Worm (Caenorhabditis elegans) whole organism, L2 larva: ENCODE data around the gene cyp-34A5.

Experiments used
- R02D3.7 ChIP-seq: fragments of 150-350 bp; optimal IDR thresholded peaks from 2 replicates; lab custom pipeline; 2014; ENCODE audit warnings: missing biosample characterization, missing genetic modification characterization
- ZK546.5 ChIP-seq: sonication (generic microtip); optimal IDR thresholded peaks from 2 replicates; lab custom pipeline; 2017; ENCODE audit warnings: missing biosample characterization, missing genetic modification characterization
- elt-3 ChIP-seq: sonication (generic microtip); optimal IDR thresholded peaks from 2 replicates; lab custom pipeline; 2017; ENCODE audit warnings: missing biosample characterization, missing genetic modification characterization
- lin-13 ChIP-seq: fragments of 150-350 bp; optimal IDR thresholded peaks from 2 replicates; lab custom pipeline; 2014; ENCODE audit warnings: missing biosample characterization, missing genetic modification reagents, missing genetic modification characterization
- lin-39 ChIP-seq: fragments of 150-350 bp; optimal IDR thresholded peaks from 2 replicates; lab custom pipeline; 2014; ENCODE audit warnings: missing biosample characterization, missing genetic modification reagents, missing genetic modification characterization
- lsy-2 ChIP-seq, 2 experiments: fragments of 150-350 bp in 1 of 2; sonication (generic microtip) in 1 of 2; optimal IDR thresholded peaks; 2 replicates each; lab custom pipeline; 2014 to 2017; ENCODE audit warnings: missing biosample characterization in 2 of 2, missing genetic modification characterization in 2 of 2
- nhr-25 ChIP-seq: fragments of 150-350 bp; sonication (generic microtip); optimal IDR thresholded peaks from 3 replicates; lab custom pipeline; 2014; ENCODE audit warnings: missing biosample characterization, missing genetic modification characterization
- nhr-6 ChIP-seq: fragments of 150-350 bp; optimal IDR thresholded peaks from 2 replicates; lab custom pipeline; 2014; ENCODE audit warnings: missing biosample characterization, missing genetic modification characterization
- sma-3 ChIP-seq: sonication (generic microtip); optimal IDR thresholded peaks from 2 replicates; lab custom pipeline; 2016; ENCODE audit warnings: missing genetic modification reagents, missing genetic modification characterization, missing compliant biosample characterization
- unc-55 ChIP-seq: fragments of 150-350 bp; sonication (generic microtip); optimal IDR thresholded peaks from 3 replicates; lab custom pipeline; 2014; ENCODE audit warnings: missing biosample characterization, missing genetic modification reagents, missing genetic modification characterization
- ztf-4 ChIP-seq: fragments of 150-350 bp; optimal IDR thresholded peaks from 2 replicates; lab custom pipeline; 2014; ENCODE audit warnings: missing biosample characterization, missing genetic modification characterization

ce11 chrV:3974361-3974760 is 16.9 kb upstream of the cyp-34A5 start, which contains the start of gene str-82:
- no peak for TF ChIP-seq lsy-2 (tag; optimal IDR thresholded peaks at IDR 0.05; lab: Kevin White, UChicago)
- no peak for TF ChIP-seq elt-3 (tag; lab: Kevin White, UChicago)
- TF ChIP-seq nhr-25 (tag; lab: Kevin White, UChicago) = no peak
- TF ChIP-seq ztf-4 = no peak
- TF ChIP-seq lin-13 (GFP tag; lab: Kevin White, UChicago) = no peak
- no peak for TF ChIP-seq ZK546.5
- TF ChIP-seq unc-55 (GFP tag; lab: Kevin White, UChicago) = no peak
- no peak for TF ChIP-seq sma-3 (GFP tag; lab: Kevin White, UChicago)
- TF ChIP-seq R02D3.7 (tag; lab: Kevin White, UChicago) = no peak
- no peak for TF ChIP-seq lin-39
- no peak for TF ChIP-seq nhr-6 (tag; lab: Kevin White, UChicago)
